Fruit fly (Drosophila melanogaster): ENCODE results near the gene rn.

Gene rn

DNA sequence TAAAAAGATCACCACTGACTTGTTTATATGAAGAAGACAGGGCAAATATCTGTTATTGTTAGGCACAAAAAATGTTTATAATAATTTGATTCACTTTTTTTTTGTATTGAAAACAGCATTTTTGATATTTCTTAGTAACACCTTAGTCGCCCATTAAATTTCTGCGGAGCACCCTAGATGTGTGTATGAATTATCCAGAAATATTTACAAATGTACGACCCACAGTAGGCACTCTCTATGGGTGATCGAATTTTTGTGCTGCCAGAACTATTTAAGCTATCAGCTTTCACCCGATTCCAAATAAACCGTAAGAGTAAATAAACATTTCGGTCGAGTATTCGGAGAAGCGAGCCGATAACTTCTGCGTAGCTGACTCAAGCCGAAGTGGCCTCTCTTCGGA lies 23.8 kb downstream of the rn start, which contains the start of gene RacGAP84C:
TSS of gene RacGAP84C (plus strand) at position 301 of the 400 bp plus-strand sequence.
- no peak for TF ChIP-seq Med (GFP tag)
- no peak for TF ChIP-seq Side (GFP tag; optimal IDR thresholded peaks at IDR 0.05)
- TF ChIP-seq Antp (GFP tag; optimal IDR thresholded peaks at IDR 0.05): no peak
- no peak for TF ChIP-seq CG10959 (GFP tag; IDR thresholded peaks at IDR 0.05)
- no peak for TF ChIP-seq Ada2b (GFP tag; IDR thresholded peaks at IDR 0.05)
- TF ChIP-seq CG8281 (tag; optimal IDR thresholded peaks at IDR 0.05): no peak
- TF ChIP-seq Drgx (GFP tag; IDR thresholded peaks at IDR 0.05): no peak
- no peak for TF ChIP-seq Hmx (GFP tag; optimal IDR thresholded peaks at IDR 0.05)
- no peak for TF ChIP-seq lmd (GFP tag; IDR thresholded peaks at IDR 0.05)
- TF ChIP-seq bowl (GFP tag; IDR thresholded peaks at IDR 0.05): no peak
- no peak for TF ChIP-seq Sox100B (GFP tag; optimal IDR thresholded peaks at IDR 0.05)
- no peak for TF ChIP-seq eyg (GFP tag; optimal IDR thresholded peaks at IDR 0.05)

DNA sequence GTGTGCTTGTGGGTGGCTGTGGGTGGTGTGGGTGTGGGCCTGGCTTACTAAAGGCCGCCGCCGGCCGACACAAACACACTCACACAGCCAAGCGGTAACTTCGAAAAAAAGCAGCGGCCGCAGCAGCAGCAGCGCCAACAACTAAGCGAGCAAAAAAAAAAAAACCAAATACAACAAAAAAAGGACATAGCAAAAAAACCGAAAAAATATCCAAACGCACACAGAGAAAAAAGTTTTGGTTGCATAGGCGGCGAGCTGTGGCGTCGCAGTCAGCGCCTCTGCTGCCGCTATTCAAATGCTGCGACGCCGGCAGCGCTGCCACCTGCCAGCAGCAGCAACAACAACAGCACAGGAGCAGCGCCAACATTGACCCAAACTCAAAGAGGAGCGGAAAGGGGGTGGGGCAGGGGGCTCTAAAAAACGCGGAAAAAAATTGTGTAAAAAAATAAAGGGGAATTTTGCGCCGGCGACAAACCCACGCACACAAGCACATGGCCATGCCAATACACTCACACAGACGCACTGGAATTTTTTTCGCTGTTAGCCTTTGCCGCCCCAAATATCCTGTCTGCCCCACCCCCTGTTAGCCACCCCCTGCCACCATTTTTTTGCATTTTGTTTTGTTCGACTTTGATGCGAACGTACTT lies 27.1 kb downstream of the rn start:
- TF ChIP-seq Adf1 (GFP tag; IDR thresholded peaks at IDR 0.05) (peak; percentile 89), nom (GFP tag; optimal IDR thresholded peaks at IDR 0.05) (peak; percentile 23), trh (GFP tag; optimal IDR thresholded peaks at IDR 0.05) (no peak), Gsc (GFP tag; IDR thresholded peaks at IDR 0.05) (no peak), CG17612 (GFP tag; IDR thresholded peaks at IDR 0.05) (no peak), Optix (GFP tag; IDR thresholded peaks at IDR 0.05) (no peak), CG4820 (GFP tag; optimal IDR thresholded peaks at IDR 0.05) (no peak), Xbp1 (GFP tag; optimal IDR thresholded peaks at IDR 0.05) (no peak), CG9215 (GFP tag; IDR thresholded peaks at IDR 0.05) (0 out of 2 replicates have a peak, but pooled peaks have one; percentile 9), sob (GFP tag; IDR thresholded peaks at IDR 0.05) (no peak), aop (GFP tag; IDR thresholded peaks at IDR 0.05) (no peak), lab (GFP tag; optimal IDR thresholded peaks at IDR 0.05) (no peak), sqz (GFP tag; optimal IDR thresholded peaks at IDR 0.05) (peak; percentile 92), Lim3 (GFP tag; IDR thresholded peaks at IDR 0.05) (no peak), crol (GFP tag; IDR thresholded peaks at IDR 0.05) (no peak), CG4360 (GFP tag; IDR thresholded peaks at IDR 0.05) (0 out of 2 replicates have a peak, but pooled peaks have one; percentile 24)

DNA sequence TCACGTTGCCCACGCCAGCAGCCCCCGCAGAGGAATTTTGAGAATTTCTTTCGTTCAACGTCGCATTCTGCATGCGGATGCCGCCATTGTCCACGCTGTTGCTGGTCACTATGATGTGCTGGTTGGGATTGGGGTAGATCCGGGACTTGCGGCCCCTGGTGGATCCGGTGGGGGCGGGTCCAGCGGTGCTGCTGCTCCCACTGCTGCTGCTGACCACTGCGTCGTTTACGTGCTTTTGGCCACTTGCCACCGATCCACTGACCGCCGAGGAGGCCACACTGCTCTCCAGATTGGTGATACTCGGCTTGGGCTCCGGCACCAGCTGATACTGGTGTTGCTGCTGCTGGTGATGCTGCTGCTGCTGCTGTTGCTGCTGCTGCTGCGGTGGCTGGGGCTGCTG lies 32.6 kb downstream of the rn start:
- TF ChIP-seq Ets65A (GFP tag) (peak; percentile 17), CG8478 (optimal IDR thresholded peaks at IDR 0.05) (peak; percentile 40), ind (GFP tag; optimal IDR thresholded peaks at IDR 0.05) (no peak), Hr39 (optimal IDR thresholded peaks at IDR 0.05) (peak; percentile 53), sima (GFP tag; optimal IDR thresholded peaks at IDR 0.05) (no peak)

- TF ChIP-seq CG18619 (GFP tag; optimal IDR thresholded peaks at IDR 0.05): no peak
- no peak for TF ChIP-seq cad (GFP tag; optimal IDR thresholded peaks at IDR 0.05)
- TF ChIP-seq odd (GFP tag; optimal IDR thresholded peaks at IDR 0.05): no peak
- no peak for TF ChIP-seq salm (tag; optimal IDR thresholded peaks at IDR 0.05)
- 0 out of 2 replicates have a peak, but pooled peaks have one; percentile 22 for TF ChIP-seq CG9215 (GFP tag; IDR thresholded peaks at IDR 0.05)
- peak in 1 of 2 experiments; percentile 69 for TF ChIP-seq Dfd (GFP tag; optimal IDR thresholded peaks at IDR 0.05)
- no peak for TF ChIP-seq unc-4 (GFP tag; IDR thresholded peaks at IDR 0.05; ENCODE audit: partially characterized antibody)
- TF ChIP-seq dysf (GFP tag; IDR thresholded peaks at IDR 0.05): no peak
- TF ChIP-seq sna (GFP tag; IDR thresholded peaks at IDR 0.05; ENCODE audit: partially characterized antibody): no peak
- TF ChIP-seq Ets65A (GFP tag): peak; percentile 60
Measured at dm6 chr3R:7274973-7275525, 34.4 kb downstream of the rn start.
